Fruit fly (Drosophila melanogaster) whole organism, embryonic: ENCODE data around the gene CG42272.

ENCODE experiments used
- Blimp-1 ChIP-seq: fragments of 200-800 bp; sonication (Bioruptor generic); optimal IDR thresholded peaks from 3 replicates; lab custom pipeline; 2018; ENCODE audit warnings: missing biosample characterization, missing genetic modification characterization, mild to moderate bottlenecking, moderate library complexity, missing genetic modification reagents
- CG10321 ChIP-seq: fragments of 200-800 bp; sonication (Bioruptor generic); IDR thresholded peaks from 2 replicates; pipeline ENCODE4 v1.3.6; 2022; ENCODE audit warnings: missing biosample characterization, missing genetic modification characterization
- CG10979 ChIP-seq: fragments of 200-800 bp; sonication (Bioruptor generic); optimal IDR thresholded peaks from 2 replicates; lab custom pipeline; 2018; ENCODE audit warnings: missing biosample characterization, mild to moderate bottlenecking, missing genetic modification characterization, moderate library complexity
- CG11085 ChIP-seq: fragments of 200-800 bp; sonication (Bioruptor generic); IDR thresholded peaks from 2 replicates; pipeline ENCODE4 v1.3.6; 2022; ENCODE audit warnings: missing biosample characterization, missing genetic modification characterization
- CG12391 ChIP-seq: fragments of 200-800 bp; sonication (Bioruptor generic); optimal IDR thresholded peaks from 3 replicates; lab custom pipeline; 2018; ENCODE audit warnings: missing biosample characterization, mild to moderate bottlenecking, missing genetic modification characterization, moderate library complexity
- CG12744 ChIP-seq: fragments of 200-800 bp; sonication (Bioruptor generic); optimal IDR thresholded peaks from 2 replicates; lab custom pipeline; 2016; ENCODE audit warnings: missing biosample characterization, missing genetic modification characterization
- CG12769 ChIP-seq: fragments of 200-800 bp; sonication (Bioruptor generic); optimal IDR thresholded peaks from 2 replicates; lab custom pipeline; 2019; ENCODE audit warnings: missing biosample characterization, mild to moderate bottlenecking, missing genetic modification characterization, moderate library complexity
- CG13894 ChIP-seq: fragments of 200-800 bp; sonication (Bioruptor generic); optimal IDR thresholded peaks from 3 replicates; lab custom pipeline; 2018; ENCODE audit warnings: missing biosample characterization, mild to moderate bottlenecking, missing genetic modification characterization, moderate library complexity
- CG14965 ChIP-seq: fragments of 200-800 bp; sonication (Bioruptor generic); optimal IDR thresholded peaks from 2 replicates; lab custom pipeline; 2016; ENCODE audit warnings: missing biosample characterization, missing genetic modification characterization, borderline replicate concordance
- CG17186 ChIP-seq: fragments of 200-800 bp; sonication (Bioruptor generic); optimal IDR thresholded peaks from 3 replicates; lab custom pipeline; 2017; ENCODE audit warnings: missing biosample characterization, missing genetic modification reagents, missing genetic modification characterization
- CG17328 ChIP-seq: fragments of 200-800 bp; sonication (Bioruptor generic); IDR thresholded peaks from 2 replicates; pipeline ENCODE4 v1.3.6; 2022; ENCODE audit warnings: missing biosample characterization, missing genetic modification characterization
- CG17568 ChIP-seq: fragments of 200-800 bp; sonication (Bioruptor generic); optimal IDR thresholded peaks from 2 replicates; lab custom pipeline; 2018; ENCODE audit warnings: missing biosample characterization, mild to moderate bottlenecking, missing genetic modification characterization, moderate library complexity
- CG18599 ChIP-seq: fragments of 200-800 bp; sonication (Bioruptor generic); optimal IDR thresholded peaks from 3 replicates; lab custom pipeline; 2017; ENCODE audit warnings: missing biosample characterization, missing genetic modification characterization, mild to moderate bottlenecking, moderate library complexity, missing genetic modification reagents
- CG2199 ChIP-seq: fragments of 200-800 bp; sonication (Bioruptor generic); IDR thresholded peaks from 3 replicates; pipeline ENCODE4 v1.3.6; 2022; ENCODE audit warnings: missing biosample characterization, missing genetic modification characterization
- CG3065 ChIP-seq: fragments of 200-800 bp; sonication (Bioruptor generic); optimal IDR thresholded peaks from 2 replicates; lab custom pipeline; 2016; ENCODE audit warnings: missing biosample characterization, missing genetic modification characterization
- CG34376 ChIP-seq: fragments of 200-800 bp; sonication (Bioruptor generic); optimal IDR thresholded peaks from 2 replicates; lab custom pipeline; 2018; ENCODE audit warnings: missing biosample characterization, mild to moderate bottlenecking, missing genetic modification characterization
- CG3726 ChIP-seq: fragments of 200-800 bp; sonication (Bioruptor generic); IDR thresholded peaks from 3 replicates; pipeline ENCODE4, ENCODE4 v1.3.6; 2022; ENCODE audit warnings: missing biosample characterization, missing genetic modification characterization
- CG4360 ChIP-seq: fragments of 200-800 bp; sonication (Bioruptor generic); IDR thresholded peaks from 2 replicates; pipeline ENCODE4 v1.3.6; 2022; ENCODE audit warnings: missing biosample characterization, missing genetic modification characterization
- CG4617 ChIP-seq: fragments of 200-800 bp; sonication (Bioruptor generic); optimal IDR thresholded peaks from 3 replicates; lab custom pipeline; 2016; ENCODE audit warnings: missing biosample characterization, missing genetic modification characterization, borderline replicate concordance
- CG4707 ChIP-seq: fragments of 200-800 bp; sonication (Bioruptor generic); optimal IDR thresholded peaks from 2 replicates; lab custom pipeline; 2018; ENCODE audit warnings: missing biosample characterization, mild to moderate bottlenecking, missing genetic modification characterization, moderate library complexity
- CG5180 ChIP-seq: fragments of 200-800 bp; sonication (Bioruptor generic); optimal IDR thresholded peaks from 3 replicates; lab custom pipeline; 2017; ENCODE audit warnings: missing biosample characterization, missing genetic modification characterization, mild to moderate bottlenecking, moderate library complexity, missing genetic modification reagents
- CG8359 ChIP-seq: fragments of 200-800 bp; sonication (Bioruptor generic); optimal IDR thresholded peaks from 2 replicates; lab custom pipeline; 2017; ENCODE audit warnings: missing biosample characterization, mild to moderate bottlenecking, missing genetic modification characterization, borderline replicate concordance
- CG8924 ChIP-seq: fragments of 200-800 bp; optimal IDR thresholded peaks from 3 replicates; lab custom pipeline; 2019; ENCODE audit warnings: missing biosample characterization, mild to moderate bottlenecking, missing genetic modification characterization, moderate library complexity
- CG9727 ChIP-seq: fragments of 200-800 bp; sonication (Bioruptor generic); optimal IDR thresholded peaks from 3 replicates; lab custom pipeline; 2017; ENCODE audit warnings: missing biosample characterization, mild to moderate bottlenecking, missing genetic modification characterization
- Deaf1 ChIP-seq: fragments of 200-800 bp; optimal IDR thresholded peaks from 3 replicates; lab custom pipeline; 2019; ENCODE audit warnings: missing biosample characterization, mild to moderate bottlenecking, missing genetic modification characterization, moderate library complexity
- Dll ChIP-seq: fragments of 200-800 bp; sonication (Bioruptor generic); IDR thresholded peaks from 4 replicates; pipeline ENCODE4 v1.3.6; 2022; ENCODE audit warnings: missing biosample characterization, missing genetic modification characterization; ENCODE audit not compliant: partially characterized antibody
- Drgx ChIP-seq: fragments of 200-800 bp; sonication (Bioruptor generic); IDR thresholded peaks from 2 replicates; pipeline ENCODE4 v1.3.6; 2022; ENCODE audit warnings: missing biosample characterization, missing genetic modification characterization
- E2f1 ChIP-seq: fragments of 200-800 bp; sonication (Bioruptor generic); IDR thresholded peaks from 2 replicates; pipeline ENCODE4 v1.3.6; 2022; ENCODE audit warnings: missing biosample characterization, missing genetic modification characterization
- Ets65A ChIP-seq: fragments of 200-800 bp; sonication (Bioruptor generic); peaks from one replicate; lab custom pipeline; 2016; ENCODE audit warnings: missing biosample characterization, missing genetic modification characterization
- Gug ChIP-seq: fragments of 200-800 bp; sonication (Bioruptor generic); IDR thresholded peaks from 4 replicates; pipeline ENCODE4 v1.3.6; 2022; ENCODE audit warnings: missing biosample characterization, missing genetic modification characterization
- Kr ChIP-seq: fragments of 200-800 bp; sonication (Bioruptor generic); optimal IDR thresholded peaks from 2 replicates; lab custom pipeline; 2017; ENCODE audit warnings: missing biosample characterization, mild to moderate bottlenecking, missing genetic modification characterization
- Med ChIP-seq: fragments of 200-800 bp; sonication (Bioruptor generic); peaks from one replicate; lab custom pipeline; 2016; ENCODE audit warnings: missing biosample characterization, missing genetic modification characterization, mild to moderate bottlenecking, inconsistent platforms, moderate library complexity
- Pdp1 ChIP-seq, 2 experiments: fragments of 200-800 bp; sonication (Bioruptor generic); optimal IDR thresholded peaks; 3 replicates each; lab custom pipeline; 2016; ENCODE audit warnings: missing biosample characterization in 2 of 2, missing genetic modification characterization in 2 of 2, mild to moderate bottlenecking in 1 of 2, moderate library complexity in 1 of 2
- Sox102F ChIP-seq: fragments of 200-800 bp; sonication (Bioruptor generic); optimal IDR thresholded peaks from 2 replicates; lab custom pipeline; 2018; ENCODE audit warnings: missing biosample characterization, mild to moderate bottlenecking, missing genetic modification characterization, moderate library complexity
- Sry-β ChIP-seq: fragments of 200-800 bp; sonication (Bioruptor generic); optimal IDR thresholded peaks from 2 replicates; lab custom pipeline; 2018; ENCODE audit warnings: missing biosample characterization, mild to moderate bottlenecking, missing genetic modification characterization, moderate library complexity
- cas ChIP-seq: fragments of 200-800 bp; sonication (Bioruptor generic); IDR thresholded peaks from 2 replicates; pipeline ENCODE4 v1.3.6; 2022; ENCODE audit warnings: missing biosample characterization, missing genetic modification characterization
- chinmo ChIP-seq: fragments of 200-800 bp; sonication (Bioruptor generic); IDR thresholded peaks from 4 replicates; pipeline ENCODE4 v1.3.6; 2022; ENCODE audit warnings: missing biosample characterization, missing genetic modification characterization; ENCODE audit not compliant: partially characterized antibody
- cwo ChIP-seq: fragments of 200-800 bp; sonication (Bioruptor generic); optimal IDR thresholded peaks from 3 replicates; lab custom pipeline; 2017; ENCODE audit warnings: missing biosample characterization, missing genetic modification characterization, mild to moderate bottlenecking, moderate library complexity, missing genetic modification reagents
- fd96Cb ChIP-seq: fragments of 200-800 bp; sonication (Bioruptor generic); optimal IDR thresholded peaks from 2 replicates; lab custom pipeline; 2018; ENCODE audit warnings: missing biosample characterization, mild to moderate bottlenecking, missing genetic modification characterization, moderate library complexity
- kah ChIP-seq: fragments of 200-800 bp; sonication (Bioruptor generic); optimal IDR thresholded peaks from 2 replicates; lab custom pipeline; 2018; ENCODE audit warnings: missing biosample characterization, mild to moderate bottlenecking, missing genetic modification characterization
- ken ChIP-seq: fragments of 200-800 bp; sonication (Bioruptor generic); IDR thresholded peaks from 3 replicates; pipeline ENCODE4 v1.3.6; 2022; ENCODE audit warnings: missing biosample characterization, missing genetic modification characterization
- oc ChIP-seq: fragments of 200-800 bp; sonication (Bioruptor generic); optimal IDR thresholded peaks from 2 replicates; lab custom pipeline; 2018; ENCODE audit warnings: missing biosample characterization, mild to moderate bottlenecking, missing genetic modification characterization, moderate library complexity
- p53 ChIP-seq: fragments of 200-800 bp; sonication (Bioruptor generic); optimal IDR thresholded peaks from 2 replicates; lab custom pipeline; 2016; ENCODE audit warnings: missing biosample characterization, missing genetic modification characterization
- sim ChIP-seq: fragments of 200-800 bp; sonication (Bioruptor generic); IDR thresholded peaks from 2 replicates; pipeline ENCODE4 v1.3.6; 2022; ENCODE audit warnings: missing biosample characterization, missing genetic modification characterization
- slbo ChIP-seq: fragments of 200-800 bp; sonication (Bioruptor generic); IDR thresholded peaks from 2 replicates; pipeline ENCODE4 v1.3.6; 2022; ENCODE audit warnings: missing biosample characterization, missing genetic modification characterization
- sqz ChIP-seq: fragments of 200-800 bp; sonication (Bioruptor generic); optimal IDR thresholded peaks from 3 replicates; lab custom pipeline; 2018; ENCODE audit warnings: missing biosample characterization, mild to moderate bottlenecking, missing genetic modification characterization

CG42272 gene

dm6 chr3L:5785237-5786062, 17.4 kb upstream of the CG42272 start (continued):
- TF ChIP-seq cas (GFP tag; lab: Robert Waterston, UW) (no peak), ken (GFP tag; lab: Robert Waterston, UW) (0 out of 3 replicates have a peak, but pooled peaks have one; percentile 36), Sry-β (GFP tag; lab: Kevin White, UChicago) (peak; percentile 57), CG12391 (no peak), CG9727 (GFP tag; lab: Kevin White, UChicago) (peak; percentile 34), CG10321 (GFP tag; lab: Robert Waterston, UW) (peak; percentile 44), CG11085 (GFP tag; lab: Robert Waterston, UW) (no peak), slbo (0 out of 2 replicates have a peak, but pooled peaks have one; percentile 14), p53 (peak; percentile 96)

dm6 chr3L:5786604-5787003, 16.2 kb upstream of the CG42272 start, which contains the start of gene Cralbp:
Gene Cralbp, minus strand, starts transcription at chr3L:5786718.
- TF ChIP-seq CG8359 (no peak), CG4617 (GFP tag; lab: Kevin White, UChicago) (no peak), E2f1 (GFP tag; lab: Robert Waterston, UW) (no peak), Drgx (GFP tag; lab: Robert Waterston, UW) (0 out of 2 replicates have a peak, but pooled peaks have one; percentile 22), CG14965 (no peak), CG10979 (no peak), kah (GFP tag; lab: Kevin White, UChicago) (no peak), Deaf1 (tag; lab: Kevin White, UChicago) (peak; percentile 77), CG2199 (no peak), Sox102F (GFP tag; lab: Kevin White, UChicago) (no peak), sim (GFP tag; lab: Robert Waterston, UW) (no peak), sqz (GFP tag; lab: Kevin White, UChicago) (peak; percentile 30), CG8924 (tag; lab: Kevin White, UChicago) (no peak), CG12744 (GFP tag; lab: Kevin White, UChicago) (no peak), CG17328 (GFP tag; lab: Robert Waterston, UW) (no peak), Kr (no peak), CG13894 (tag; lab: Kevin White, UChicago) (no peak), CG4360 (GFP tag; lab: Robert Waterston, UW) (no peak), CG17568 (no peak), CG5180 (peak; percentile 16), oc (tag; lab: Kevin White, UChicago) (peak; percentile 45), Gug (GFP tag; lab: Robert Waterston, UW) (no peak), chinmo (GFP tag; lab: Robert Waterston, UW) (0 out of 4 replicates have a peak, but pooled peaks have one; percentile 71), Dll (GFP tag; lab: Robert Waterston, UW) (no peak), Blimp-1 (GFP tag; lab: Kevin White, UChicago) (peak; percentile 54), cwo (GFP tag; lab: Kevin White, UChicago) (no peak), CG17186 (GFP tag; lab: Kevin White, UChicago) (no peak), CG3726 (GFP tag; lab: Robert Waterston, UW) (no peak), Pdp1 (GFP tag; optimal IDR thresholded peaks at IDR 0.05; lab: Kevin White, UChicago) (peak in 1 of 2 experiments; percentile 89), CG18599 (GFP tag; lab: Kevin White, UChicago) (no peak), CG3065 (GFP tag; lab: Kevin White, UChicago) (no peak), Med (peak; percentile 45), CG34376 (GFP tag; lab: Kevin White, UChicago) (no peak), Ets65A (GFP tag; lab: Kevin White, UChicago) (peak; percentile 69), CG12769 (tag; lab: Kevin White, UChicago) (peak; percentile 38), CG4707 (GFP tag; lab: Kevin White, UChicago) (no peak), fd96Cb (tag; lab: Kevin White, UChicago) (no peak)
